Fruit fly (Drosophila melanogaster) whole organism, adult: ENCODE measurements around the gene betaGlu.

Experiments used
- CG11617 ChIP-seq: fragments of 200-800 bp; sonication (Bioruptor generic); optimal IDR thresholded peaks from 2 replicates; lab custom pipeline; 2017; ENCODE audit warnings: mild to moderate bottlenecking, missing biosample characterization, missing genetic modification reagents, missing genetic modification characterization
- CG12768 ChIP-seq: fragments of 200-800 bp; sonication (Bioruptor generic); optimal IDR thresholded peaks from 2 replicates; lab custom pipeline; 2017; ENCODE audit warnings: missing biosample characterization, missing genetic modification characterization, mild to moderate bottlenecking, moderate library complexity, missing genetic modification reagents
- CG14711 ChIP-seq: fragments of 200-800 bp; sonication (Bioruptor generic); optimal IDR thresholded peaks from 2 replicates; lab custom pipeline; 2018; ENCODE audit warnings: missing biosample characterization, mild to moderate bottlenecking, missing genetic modification characterization, moderate library complexity
- CG1620 ChIP-seq: fragments of 200-800 bp; sonication (Bioruptor generic); optimal IDR thresholded peaks from 2 replicates; lab custom pipeline; 2016; ENCODE audit warnings: missing biosample characterization, missing genetic modification characterization
- CG33017 ChIP-seq: fragments of 200-800 bp; sonication (Bioruptor generic); optimal IDR thresholded peaks from 2 replicates; lab custom pipeline; 2018; ENCODE audit warnings: missing biosample characterization, mild to moderate bottlenecking, missing genetic modification characterization, moderate library complexity
- CG5204 ChIP-seq: fragments of 200-800 bp; sonication (Bioruptor generic); optimal IDR thresholded peaks from 2 replicates; lab custom pipeline; 2016; ENCODE audit warnings: missing biosample characterization, missing genetic modification characterization
- CG7045 ChIP-seq: fragments of 200-800 bp; sonication (Bioruptor generic); optimal IDR thresholded peaks from 2 replicates; lab custom pipeline; 2017; ENCODE audit warnings: missing biosample characterization, mild to moderate bottlenecking, missing genetic modification characterization
- CG7101 ChIP-seq: fragments of 200-800 bp; sonication (Bioruptor generic); optimal IDR thresholded peaks from 2 replicates; lab custom pipeline; 2018; ENCODE audit warnings: missing biosample characterization, mild to moderate bottlenecking, missing genetic modification characterization, moderate library complexity
- Clk ChIP-seq: fragments of 200-800 bp; sonication (Bioruptor generic); optimal IDR thresholded peaks from 2 replicates; lab custom pipeline; 2017; ENCODE audit warnings: missing biosample characterization, missing genetic modification characterization
- Crg-1 ChIP-seq: fragments of 200-800 bp; sonication (Bioruptor generic); optimal IDR thresholded peaks from 2 replicates; lab custom pipeline; 2016; ENCODE audit warnings: missing biosample characterization, missing genetic modification characterization
- Hr96 ChIP-seq: fragments of 200-800 bp; sonication (Bioruptor generic); optimal IDR thresholded peaks from 2 replicates; lab custom pipeline; 2016; ENCODE audit warnings: missing biosample characterization, missing genetic modification characterization
- Mnt ChIP-seq: fragments of 200-800 bp; sonication (Bioruptor generic); optimal IDR thresholded peaks from 2 replicates; lab custom pipeline; 2016; ENCODE audit warnings: missing biosample characterization, mild to moderate bottlenecking, missing genetic modification characterization
- bab1 ChIP-seq: fragments of 200-800 bp; sonication (Bioruptor generic); optimal IDR thresholded peaks from 3 replicates; lab custom pipeline; 2019; ENCODE audit warnings: missing biosample characterization, mild to moderate bottlenecking, missing genetic modification characterization, moderate library complexity
- cic ChIP-seq: fragments of 200-800 bp; sonication (Bioruptor generic); optimal IDR thresholded peaks from 2 replicates; lab custom pipeline; 2017; ENCODE audit warnings: missing biosample characterization, mild to moderate bottlenecking, missing genetic modification characterization, moderate library complexity
- cnc ChIP-seq, 2 experiments: fragments of >200 bp; optimal IDR thresholded peaks; 2 replicates each; lab custom pipeline; 2017
- kay ChIP-seq: fragments of 200-800 bp; sonication (Bioruptor generic); peaks from one replicate; lab custom pipeline; 2016; ENCODE audit warnings: missing biosample characterization, missing genetic modification characterization, borderline replicate concordance
- ovo ChIP-seq: fragments of 200-800 bp; sonication (Bioruptor generic); optimal IDR thresholded peaks from 2 replicates; lab custom pipeline; 2016; ENCODE audit warnings: missing biosample characterization, missing genetic modification characterization
- pad ChIP-seq: fragments of 200-800 bp; sonication (Bioruptor generic); optimal IDR thresholded peaks from 3 replicates; lab custom pipeline; 2017; ENCODE audit warnings: missing biosample characterization, missing genetic modification characterization, mild to moderate bottlenecking, moderate library complexity, missing genetic modification reagents
- tj ChIP-seq: fragments of 200-800 bp; sonication (Bioruptor generic); optimal IDR thresholded peaks from 3 replicates; lab custom pipeline; 2017; ENCODE audit warnings: missing biosample characterization, mild to moderate bottlenecking, missing genetic modification characterization, moderate library complexity
- toe ChIP-seq: fragments of 200-800 bp; sonication (Bioruptor generic); optimal IDR thresholded peaks from 2 replicates; lab custom pipeline; 2016; ENCODE audit warnings: missing biosample characterization, missing genetic modification characterization

The betaGlu gene

DNA sequence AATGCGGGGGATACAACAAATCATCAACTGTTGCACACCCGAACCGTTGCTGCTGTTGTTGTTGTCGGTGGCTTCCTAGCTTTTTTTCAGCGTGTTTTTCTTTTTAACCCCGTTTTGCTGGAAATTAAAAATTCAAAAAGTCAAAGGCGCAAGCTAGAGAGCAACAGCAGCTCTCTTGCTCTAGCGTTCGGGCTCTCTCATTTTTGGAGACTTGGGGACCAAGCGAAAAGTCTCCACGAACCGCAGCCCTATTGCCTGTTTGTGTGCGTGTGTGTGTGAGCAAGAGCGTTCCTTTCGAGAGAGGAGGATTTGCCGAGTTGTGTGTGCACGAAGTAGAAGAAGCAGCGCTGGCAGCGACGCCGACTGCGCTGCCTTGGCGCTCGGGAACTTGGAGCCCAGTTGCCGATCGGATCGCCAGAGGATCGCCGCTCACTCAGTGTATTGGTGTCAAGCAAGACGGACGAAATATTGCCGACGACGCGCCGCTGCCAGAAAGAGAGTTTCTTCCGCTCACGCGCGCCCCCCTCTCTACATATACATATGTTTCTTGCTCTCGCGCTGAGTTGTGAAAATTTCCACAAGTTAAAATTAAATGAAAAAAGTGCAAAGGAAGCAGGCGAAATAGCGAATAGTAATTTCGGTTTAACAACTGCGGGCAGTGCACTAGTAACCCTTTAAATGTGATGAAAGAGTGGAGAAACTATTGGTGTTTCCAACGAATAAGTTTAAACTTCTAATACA, 46.9 kb downstream of the betaGlu start:
- TF ChIP-seq Crg-1 (GFP tag; lab: Kevin White, UChicago) = no peak
- TF ChIP-seq toe (GFP tag; lab: Kevin White, UChicago) = no peak
- no peak for TF ChIP-seq Clk (GFP tag; lab: Kevin White, UChicago)
- TF ChIP-seq CG12768 = no peak
- no peak for TF ChIP-seq kay (GFP tag; lab: Kevin White, UChicago)
- no peak for TF ChIP-seq cic
- TF ChIP-seq tj = peak; percentile 73
- no peak for TF ChIP-seq CG11617 (GFP tag; lab: Kevin White, UChicago)
- TF ChIP-seq pad (GFP tag; lab: Kevin White, UChicago) = peak; percentile 36
- TF ChIP-seq bab1 (GFP tag; lab: Kevin White, UChicago) = peak; percentile 37

DNA sequence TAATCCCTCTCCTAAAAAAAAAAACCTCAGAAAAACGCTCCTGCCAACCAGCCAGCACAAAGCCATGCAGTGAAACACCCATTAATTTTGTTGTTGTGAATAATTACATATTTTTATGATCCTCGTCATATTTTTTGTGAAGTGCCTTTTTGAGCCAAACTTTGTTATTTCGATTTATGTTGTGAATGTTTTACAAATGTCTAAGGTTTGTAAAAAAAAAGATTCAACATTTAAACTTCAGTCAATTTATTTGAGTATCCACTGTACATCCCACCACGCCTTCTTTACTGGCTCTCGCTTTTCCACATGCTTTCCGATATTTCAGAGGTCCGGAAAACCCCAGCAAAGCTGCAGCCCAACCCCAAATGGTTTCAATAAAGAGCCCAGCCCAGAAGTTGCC, 47.5 kb downstream of the betaGlu start:
- TF ChIP-seq CG7045 (GFP tag; lab: Kevin White, UChicago) (no peak), Crg-1 (GFP tag; lab: Kevin White, UChicago) (no peak), cnc (optimal IDR thresholded peaks at IDR 0.05; lab: Kevin White, UChicago) (no peak), toe (GFP tag; lab: Kevin White, UChicago) (no peak), kay (GFP tag; lab: Kevin White, UChicago) (peak; percentile 32)

DNA sequence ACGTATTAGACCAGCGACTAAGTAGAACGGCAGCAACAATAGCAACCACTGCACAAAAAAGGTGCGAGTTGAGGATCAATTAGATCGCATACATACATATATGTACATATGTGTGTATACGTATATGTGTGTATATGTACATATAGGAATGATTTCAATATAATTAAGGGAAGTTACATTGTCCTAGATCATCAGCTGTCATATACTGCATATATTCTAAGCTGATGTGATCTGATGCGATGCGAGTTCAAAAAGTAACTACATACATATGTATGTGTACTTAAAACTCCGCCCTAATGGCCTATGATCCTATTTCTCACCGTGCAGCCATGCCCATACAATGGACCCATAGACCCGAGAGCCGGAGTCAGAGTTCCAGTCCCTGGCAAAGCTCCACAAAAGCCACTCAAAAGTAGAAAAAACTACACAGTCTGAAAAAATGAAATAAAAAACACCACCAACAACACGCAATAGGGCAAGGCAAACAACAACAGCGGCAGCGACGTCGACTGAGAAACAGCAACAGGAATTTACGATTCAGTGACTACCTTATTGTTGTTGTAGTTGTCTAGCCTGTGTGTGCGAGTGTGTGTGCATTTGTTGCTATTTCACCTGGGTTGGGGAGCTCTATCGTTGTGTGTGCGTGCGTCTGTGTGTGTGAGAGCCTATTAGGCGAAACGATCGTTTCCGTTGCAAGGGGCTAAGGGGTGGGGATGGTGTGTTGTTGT, 48.3 kb downstream of the betaGlu start:
- TF ChIP-seq CG11617 (GFP tag; lab: Kevin White, UChicago) (no peak), CG12768 (no peak), pad (GFP tag; lab: Kevin White, UChicago) (peak; percentile 27), ovo (GFP tag; lab: Kevin White, UChicago) (peak; percentile 7), toe (GFP tag; lab: Kevin White, UChicago) (peak; percentile 39)

DNA sequence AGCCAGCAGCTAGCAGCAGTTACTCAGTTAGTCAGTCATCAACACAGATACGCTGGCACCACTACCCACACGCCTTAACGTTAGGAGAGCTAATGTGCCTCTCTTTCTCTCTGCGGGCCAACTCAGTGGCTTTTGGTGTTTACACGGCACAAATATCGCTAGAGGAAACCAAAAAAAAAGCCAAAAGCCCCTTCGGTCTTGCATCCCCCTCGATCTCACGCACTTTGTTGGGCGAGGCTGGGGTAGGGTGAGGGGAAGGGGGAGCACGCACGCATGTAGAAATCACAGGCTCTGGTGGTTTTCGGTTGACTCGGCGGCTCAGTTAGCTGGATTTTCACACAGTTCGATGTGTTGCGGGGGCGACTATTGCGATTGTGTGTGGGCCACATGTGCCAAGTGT, 49.7 kb downstream of the betaGlu start:
- TF ChIP-seq bab1 (GFP tag; lab: Kevin White, UChicago) (no peak), ovo (GFP tag; lab: Kevin White, UChicago) (no peak), Mnt (GFP tag; lab: Kevin White, UChicago) (no peak), Crg-1 (GFP tag; lab: Kevin White, UChicago) (no peak), CG33017 (tag; lab: Kevin White, UChicago) (no peak), CG5204 (GFP tag; lab: Kevin White, UChicago) (no peak), CG11617 (GFP tag; lab: Kevin White, UChicago) (no peak), cnc (optimal IDR thresholded peaks at IDR 0.05; lab: Kevin White, UChicago) (no peak), CG7045 (GFP tag; lab: Kevin White, UChicago) (no peak), CG7101 (tag; lab: Kevin White, UChicago) (no peak), Hr96 (no peak), CG1620 (GFP tag; lab: Kevin White, UChicago) (no peak), pad (GFP tag; lab: Kevin White, UChicago) (no peak), CG12768 (no peak), cic (no peak), Clk (GFP tag; lab: Kevin White, UChicago) (no peak), CG14711 (tag; lab: Kevin White, UChicago) (no peak), kay (GFP tag; lab: Kevin White, UChicago) (no peak)

DNA sequence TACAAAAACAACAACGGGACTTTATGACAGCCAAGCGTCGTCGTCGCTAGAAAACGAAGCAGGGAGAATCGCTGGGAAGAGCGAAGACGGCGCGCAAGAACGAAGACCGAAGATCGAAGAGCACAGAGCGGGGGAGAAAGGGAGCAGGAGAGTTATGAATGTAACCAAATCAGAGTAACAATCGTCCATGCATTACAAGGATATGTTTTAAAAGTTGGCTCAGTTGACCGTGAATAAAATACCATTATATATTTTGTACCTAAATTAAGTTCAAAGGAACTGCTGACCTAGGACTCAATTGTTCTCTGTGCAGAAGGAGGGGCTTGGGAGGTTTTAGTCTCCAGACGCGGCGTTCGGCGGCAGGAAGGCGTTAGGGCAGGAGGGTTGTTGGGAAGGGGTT, 50.2 kb downstream of the betaGlu start:
- TF ChIP-seq CG1620 (GFP tag; lab: Kevin White, UChicago) (no peak), pad (GFP tag; lab: Kevin White, UChicago) (no peak), ovo (GFP tag; lab: Kevin White, UChicago) (no peak), bab1 (GFP tag; lab: Kevin White, UChicago) (no peak), tj (no peak), CG5204 (GFP tag; lab: Kevin White, UChicago) (no peak), CG7045 (GFP tag; lab: Kevin White, UChicago) (no peak), CG11617 (GFP tag; lab: Kevin White, UChicago) (no peak)

DNA sequence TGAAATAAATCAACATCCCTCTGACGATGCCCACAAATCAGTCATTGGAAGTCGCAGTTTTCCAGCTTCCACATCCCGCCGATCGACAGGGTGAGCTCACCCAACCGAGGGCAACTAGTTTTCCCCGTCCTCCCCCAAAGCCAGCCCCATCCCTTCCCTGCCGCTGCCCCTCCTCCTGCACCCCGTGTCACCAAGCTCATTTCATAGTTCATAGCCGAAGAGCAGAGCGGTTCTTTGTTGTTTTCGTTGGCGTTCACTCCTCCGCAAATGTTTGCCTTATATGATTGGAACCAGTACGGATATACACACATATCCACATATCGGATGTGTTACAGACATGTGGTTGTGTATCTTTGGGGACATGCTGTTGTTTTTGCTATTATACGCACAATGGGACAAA, 51.5 kb downstream of the betaGlu start:
- no peak for TF ChIP-seq Mnt (GFP tag; lab: Kevin White, UChicago)
- no peak for TF ChIP-seq cnc (optimal IDR thresholded peaks at IDR 0.05; lab: Kevin White, UChicago)
- no peak for TF ChIP-seq toe (GFP tag; lab: Kevin White, UChicago)
- TF ChIP-seq Crg-1 (GFP tag; lab: Kevin White, UChicago) = no peak
- no peak for TF ChIP-seq CG1620 (GFP tag; lab: Kevin White, UChicago)
- no peak for TF ChIP-seq CG7045 (GFP tag; lab: Kevin White, UChicago)
- TF ChIP-seq CG33017 (tag; lab: Kevin White, UChicago) = no peak
